Fruit fly (Drosophila melanogaster): ENCODE measurements around the gene CG14451.

The CG14451 gene

dm6 chr3L:22741389-22742120 is 19.7 kb upstream of the CG14451 start, which contains the start of gene CG7369 (continued):
- TF ChIP-seq CG2712 (tag; optimal IDR thresholded peaks at IDR 0.05) (peak; percentile 86), h (optimal IDR thresholded peaks at IDR 0.05) (no peak), CG3726 (GFP tag; IDR thresholded peaks at IDR 0.05) (no peak), fd96Cb (tag; optimal IDR thresholded peaks at IDR 0.05) (peak; percentile 67), CG14667 (GFP tag; IDR thresholded peaks at IDR 0.05) (peak; percentile 65; the same call in 1 of the 2 replicates), unc-4 (GFP tag; IDR thresholded peaks at IDR 0.05; ENCODE audit: partially characterized antibody) (peak; percentile 83), H15 (GFP tag; IDR thresholded peaks at IDR 0.05) (peak; percentile 74; the same call in 2 of the 3 replicates), sens (GFP tag) (peak; percentile 96), repo (GFP tag; optimal IDR thresholded peaks at IDR 0.05) (peak; percentile 60), Ptx1 (GFP tag; IDR thresholded peaks at IDR 0.05) (peak; percentile 85), CG2129 (GFP tag; IDR thresholded peaks at IDR 0.05; ENCODE audit: partially characterized antibody) (peak; percentile 76), Spps (tag; optimal IDR thresholded peaks at IDR 0.05) (peak; percentile 34), Abd-B (GFP tag; optimal IDR thresholded peaks at IDR 0.05) (peak; percentile 87), Dll (GFP tag; IDR thresholded peaks at IDR 0.05; ENCODE audit: partially characterized antibody) (peak; percentile 91), Xbp1 (GFP tag; optimal IDR thresholded peaks at IDR 0.05) (peak; percentile 85), CG11085 (GFP tag; IDR thresholded peaks at IDR 0.05) (no peak; the same call in none of the 2 replicates), knrl (GFP tag; IDR thresholded peaks at IDR 0.05; ENCODE audit: partially characterized antibody) (peak; percentile 86), Nf-YB (GFP tag; optimal IDR thresholded peaks at IDR 0.05) (peak; percentile 32), grn (GFP tag; optimal IDR thresholded peaks at IDR 0.05) (peak; percentile 31), CG12769 (tag; optimal IDR thresholded peaks at IDR 0.05) (peak; percentile 51), pfk (GFP tag; optimal IDR thresholded peaks at IDR 0.05) (no peak), ara (GFP tag; IDR thresholded peaks at IDR 0.05) (peak; percentile 67), Side (GFP tag; optimal IDR thresholded peaks at IDR 0.05) (peak; percentile 81), Pdp1 (GFP tag; optimal IDR thresholded peaks at IDR 0.05) (peak; percentile 68 to 81), CG31365 (tag; optimal IDR thresholded peaks at IDR 0.05) (no peak), Oli (tag; optimal IDR thresholded peaks at IDR 0.05) (peak; percentile 66), sqz (GFP tag; optimal IDR thresholded peaks at IDR 0.05) (no peak), CG33213 (GFP tag; optimal IDR thresholded peaks at IDR 0.05) (peak; percentile 75), nau (GFP tag; optimal IDR thresholded peaks at IDR 0.05) (peak; percentile 46), sisA (GFP tag; IDR thresholded peaks at IDR 0.05) (peak; percentile 79; the same call in 1 of the 2 replicates), trh (GFP tag; optimal IDR thresholded peaks at IDR 0.05) (peak; percentile 67), fru (optimal IDR thresholded peaks at IDR 0.05) (no peak), Ada2b (GFP tag; IDR thresholded peaks at IDR 0.05) (peak; percentile 74), CG12155 (GFP tag; optimal IDR thresholded peaks at IDR 0.05) (peak; percentile 90), toy (GFP tag; IDR thresholded peaks at IDR 0.05) (peak; percentile 51; the same call in 1 of the 2 replicates), CG2116 (GFP tag; optimal IDR thresholded peaks at IDR 0.05) (peak; percentile 93), wek (GFP tag; optimal IDR thresholded peaks at IDR 0.05) (peak; percentile 96), CG5245 (GFP tag; optimal IDR thresholded peaks at IDR 0.05) (peak; percentile 78), CG7963 (GFP tag; IDR thresholded peaks at IDR 0.05; ENCODE audit: partially characterized antibody) (no peak), CG11695 (GFP tag; IDR thresholded peaks at IDR 0.05) (peak; percentile 75), tap (tag; optimal IDR thresholded peaks at IDR 0.05) (peak; percentile 24), CG2202 (tag; optimal IDR thresholded peaks at IDR 0.05) (peak; percentile 27), salm (tag; optimal IDR thresholded peaks at IDR 0.05) (peak; percentile 33), gsb-n (tag; optimal IDR thresholded peaks at IDR 0.05) (peak; percentile 82), CG7745 (tag; optimal IDR thresholded peaks at IDR 0.05) (no peak), Rx (GFP tag; IDR thresholded peaks at IDR 0.05) (peak; percentile 62), CG13775 (GFP tag; optimal IDR thresholded peaks at IDR 0.05) (peak; percentile 92), tin (GFP tag; optimal IDR thresholded peaks at IDR 0.05) (peak; percentile 89), cwo (GFP tag; optimal IDR thresholded peaks at IDR 0.05) (peak; percentile 76)
